Fruit fly (Drosophila melanogaster): ENCODE results near the gene RpL13A.

Gene RpL13A

DNA sequence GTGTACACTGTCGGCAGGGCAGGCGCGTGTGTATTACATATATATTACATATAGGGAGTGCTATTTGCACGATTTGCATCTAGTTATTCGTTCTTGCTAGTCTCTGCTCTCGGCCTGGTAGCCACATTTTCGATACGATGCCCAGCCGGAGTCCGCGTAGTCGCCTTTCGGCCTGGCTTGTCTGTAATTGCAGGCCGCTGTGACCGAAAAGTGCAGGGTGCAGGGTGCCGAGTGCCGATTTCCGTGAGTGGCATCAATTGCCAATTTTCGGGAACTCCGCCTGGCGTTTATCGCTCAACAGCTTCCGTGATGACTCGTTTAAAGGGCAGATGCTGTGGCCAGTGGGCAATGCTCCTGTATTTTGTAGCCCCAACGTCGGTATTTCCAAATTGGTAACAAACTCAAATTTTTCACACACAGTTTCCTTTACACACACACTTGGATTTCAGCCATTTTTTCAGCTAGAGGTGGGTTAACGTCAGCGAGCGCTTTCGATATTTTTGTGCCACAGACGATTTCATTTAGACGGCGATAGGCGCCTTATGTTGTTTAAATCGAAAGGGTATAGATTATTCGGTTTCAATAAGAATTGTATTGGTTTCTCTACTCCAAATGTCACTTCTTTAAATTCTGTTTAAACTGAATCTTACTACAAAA lies 36.3 kb upstream of the RpL13A start, which contains the start of gene CG2926 (continued):
- TF ChIP-seq Hr51 (GFP tag; optimal IDR thresholded peaks at IDR 0.05) (no peak), maf-S (GFP tag; optimal IDR thresholded peaks at IDR 0.05) (peak; percentile 20), CG3281 (GFP tag; optimal IDR thresholded peaks at IDR 0.05) (no peak), CG8944 (GFP tag; optimal IDR thresholded peaks at IDR 0.05) (peak; percentile 9), CG10321 (GFP tag; IDR thresholded peaks at IDR 0.05) (no peak), usp (GFP tag; optimal IDR thresholded peaks at IDR 0.05) (no peak), ci (GFP tag; IDR thresholded peaks at IDR 0.05) (0 out of 3 replicates have a peak, but pooled peaks have one; percentile 6), Poxn (GFP tag; IDR thresholded peaks at IDR 0.05) (no peak), Nf-YA (GFP tag; IDR thresholded peaks at IDR 0.05) (no peak), dan (GFP tag; IDR thresholded peaks at IDR 0.05) (no peak), Sox100B (GFP tag; optimal IDR thresholded peaks at IDR 0.05) (no peak), slp2 (GFP tag; optimal IDR thresholded peaks at IDR 0.05) (no peak), E2f2 (GFP tag; IDR thresholded peaks at IDR 0.05) (peak; percentile 72), vfl (GFP tag; optimal IDR thresholded peaks at IDR 0.05) (peak; percentile 38), cg (GFP tag; optimal IDR thresholded peaks at IDR 0.05) (peak; percentile 75), Sox102F (GFP tag; optimal IDR thresholded peaks at IDR 0.05) (no peak), CG30020 (tag; optimal IDR thresholded peaks at IDR 0.05) (peak; percentile 81), ATbp (GFP tag; optimal IDR thresholded peaks at IDR 0.05) (no peak), h (optimal IDR thresholded peaks at IDR 0.05) (no peak), CG4854 (GFP tag; optimal IDR thresholded peaks at IDR 0.05) (no peak), CG11723 (GFP tag; optimal IDR thresholded peaks at IDR 0.05) (no peak), odd (GFP tag; optimal IDR thresholded peaks at IDR 0.05) (no peak), CG8089 (GFP tag; optimal IDR thresholded peaks at IDR 0.05) (no peak), zen (tag; optimal IDR thresholded peaks at IDR 0.05) (no peak), crol (GFP tag; IDR thresholded peaks at IDR 0.05) (0 out of 2 replicates have a peak, but pooled peaks have one; percentile 15), nerfin-1 (tag; optimal IDR thresholded peaks at IDR 0.05) (no peak), CG17186 (GFP tag; optimal IDR thresholded peaks at IDR 0.05) (peak; percentile 76), Mrtf (GFP tag; IDR thresholded peaks at IDR 0.05) (no peak; the same call in 2 of the 3 replicates), Bteb2 (GFP tag; optimal IDR thresholded peaks at IDR 0.05) (no peak), wdn (GFP tag; IDR thresholded peaks at IDR 0.05) (0 out of 2 replicates have a peak, but pooled peaks have one; percentile 5), CG9797 (GFP tag; optimal IDR thresholded peaks at IDR 0.05) (peak; percentile 31), tin (GFP tag; optimal IDR thresholded peaks at IDR 0.05) (peak; percentile 29), CG3163 (GFP tag; optimal IDR thresholded peaks at IDR 0.05) (peak; percentile 31), Dref (GFP tag; IDR thresholded peaks at IDR 0.05) (peak; percentile 81), CTCF (GFP tag; optimal IDR thresholded peaks at IDR 0.05) (no peak), fd102C (GFP tag; optimal IDR thresholded peaks at IDR 0.05) (no peak), luna (GFP tag; optimal IDR thresholded peaks at IDR 0.05) (no peak), bcd (GFP tag; optimal IDR thresholded peaks at IDR 0.05) (no peak), sens-2 (GFP tag; IDR thresholded peaks at IDR 0.05) (no peak), tgo (GFP tag; IDR thresholded peaks at IDR 0.05) (no peak; the same call in 2 of the 3 replicates), CG17359 (tag; optimal IDR thresholded peaks at IDR 0.05) (no peak), CG7556 (GFP tag; optimal IDR thresholded peaks at IDR 0.05) (no peak), CG13424 (tag; optimal IDR thresholded peaks at IDR 0.05) (no peak), lab (GFP tag; optimal IDR thresholded peaks at IDR 0.05) (no peak), HLH4C (GFP tag; IDR thresholded peaks at IDR 0.05; ENCODE audit: partially characterized antibody) (peak; percentile 84), tll (GFP tag; optimal IDR thresholded peaks at IDR 0.05) (no peak), CG8765 (GFP tag; IDR thresholded peaks at IDR 0.05) (no peak), CG12219 (GFP tag; optimal IDR thresholded peaks at IDR 0.05) (no peak), mirr (GFP tag; optimal IDR thresholded peaks at IDR 0.05) (no peak), CHES-1-like (GFP tag; optimal IDR thresholded peaks at IDR 0.05) (peak; percentile 29), fd96Cb (tag; optimal IDR thresholded peaks at IDR 0.05) (no peak)

All from whole organism, embryonic.